Fruit fly (Drosophila melanogaster) whole organism, prepupa: ENCODE data around the gene Pdf.
A peak's percentile ranks its signal among the peaks of the same experiment; 100 is the strongest.

Source experiments
- CG11902 ChIP-seq: fragments of 200-800 bp; sonication (Bioruptor generic); optimal IDR thresholded peaks from 3 replicates; lab custom pipeline; 2016; ENCODE audit warnings: missing biosample characterization, missing genetic modification characterization
- CG34406 ChIP-seq: fragments of 200-800 bp; sonication (Bioruptor generic); optimal IDR thresholded peaks from 3 replicates; lab custom pipeline; 2016; ENCODE audit warnings: missing biosample characterization, missing genetic modification characterization
- CG6163 ChIP-seq: fragments of 200-800 bp; sonication (Bioruptor generic); IDR thresholded peaks from 3 replicates; pipeline ENCODE4 v1.3.6; 2022; ENCODE audit warnings: missing biosample characterization, missing genetic modification characterization
- Lpt ChIP-seq: fragments of 200-800 bp; sonication (Bioruptor generic); optimal IDR thresholded peaks from 3 replicates; lab custom pipeline; 2016; ENCODE audit warnings: missing biosample characterization, missing genetic modification characterization
- Smox ChIP-seq: fragments of 200-800 bp; sonication (Bioruptor generic); optimal IDR thresholded peaks from 3 replicates; lab custom pipeline; 2016; ENCODE audit warnings: missing biosample characterization, missing genetic modification characterization
- dsx ChIP-seq: fragments of 200-800 bp; optimal IDR thresholded peaks from 3 replicates; lab custom pipeline; 2019; ENCODE audit warnings: missing biosample characterization, mild to moderate bottlenecking, missing genetic modification characterization, moderate library complexity; ENCODE audit not compliant: poor library complexity, severe bottlenecking
- esn ChIP-seq: fragments of 200-800 bp; sonication (Bioruptor generic); optimal IDR thresholded peaks from 2 replicates; lab custom pipeline; 2016; ENCODE audit warnings: missing biosample characterization, mild to moderate bottlenecking, missing genetic modification characterization, moderate library complexity
- topi ChIP-seq: fragments of 200-800 bp; sonication (Bioruptor generic); optimal IDR thresholded peaks from 3 replicates; lab custom pipeline; 2016; ENCODE audit warnings: missing biosample characterization, missing genetic modification characterization

Gene Pdf

dm6 chr3R:26409780-26410179, 46.2 kb downstream of the Pdf start (continued):
- TF ChIP-seq esn (GFP tag; lab: Kevin White, UChicago) (no peak), topi (GFP tag; lab: Kevin White, UChicago) (no peak), Smox (GFP tag; lab: Kevin White, UChicago) (no peak), CG11902 (GFP tag; lab: Kevin White, UChicago) (no peak), CG34406 (GFP tag; lab: Kevin White, UChicago) (no peak), Lpt (GFP tag; lab: Kevin White, UChicago) (no peak), CG6163 (peak; percentile 49; the same call in 1 of the 3 replicates), dsx (no peak)
